Fruit fly (Drosophila melanogaster) whole organism, prepupa: ENCODE data around the gene CG6048.

Source experiments
- CG10669 ChIP-seq: fragments of 200-800 bp; sonication (Bioruptor generic); optimal IDR thresholded peaks from 3 replicates; lab custom pipeline; 2018; ENCODE audit warnings: missing biosample characterization, mild to moderate bottlenecking, missing genetic modification characterization, moderate library complexity
- CG15336 ChIP-seq: fragments of 200-800 bp; sonication (Bioruptor generic); IDR thresholded peaks from 2 replicates; pipeline ENCODE4 v1.3.6; 2022; ENCODE audit warnings: missing biosample characterization, missing genetic modification characterization
- CG6792 ChIP-seq: fragments of 200-800 bp; sonication (Bioruptor generic); optimal IDR thresholded peaks from 3 replicates; lab custom pipeline; 2016; ENCODE audit warnings: missing biosample characterization, missing genetic modification characterization

dm6 chrX:5955207-5955679 is 2.9 kb downstream of the CG6048 start, which contains the start of gene CG6067:
- TF ChIP-seq CG15336 (no peak), CG10669 (GFP tag; lab: Kevin White, UChicago) (no peak), CG6792 (GFP tag; lab: Kevin White, UChicago) (no peak)
